Worm (Caenorhabditis elegans) whole organism, midembryonic: Measurements from ENCODE around the gene spl-2.

Experiments
- T22C8.4 ChIP-seq: fragments of 200-800 bp; sonication (Bioruptor generic); IDR thresholded peaks from 2 replicates; pipeline ENCODE4 v1.3.6; 2022; ENCODE audit warnings: missing genetic modification characterization, missing compliant biosample characterization
- cog-1 ChIP-seq: sonication (generic microtip); optimal IDR thresholded peaks from 2 replicates; lab custom pipeline; 2016; ENCODE audit warnings: missing genetic modification characterization, missing compliant biosample characterization
- flt-1 ChIP-seq: fragments of 200-800 bp; sonication (Bioruptor generic); IDR thresholded peaks from 2 replicates; pipeline ENCODE4 v1.3.6; 2022; ENCODE audit warnings: missing genetic modification characterization, missing compliant biosample characterization
- klf-2 ChIP-seq: fragments of 200-800 bp; sonication (Bioruptor generic); conservative IDR thresholded peaks from 2 replicates; pipeline ENCODE4 v1.3.6; 2022; ENCODE audit warnings: missing genetic modification reagents, missing genetic modification characterization, missing compliant biosample characterization
- med-1 ChIP-seq: sonication (generic microtip); optimal IDR thresholded peaks from 2 replicates; lab custom pipeline; 2017; ENCODE audit warnings: missing genetic modification characterization, mild to moderate bottlenecking, missing compliant biosample characterization, antibody characterized with exemption, missing genetic modification reagents; ENCODE audit not compliant: insufficient read depth
- ref-1 ChIP-seq: fragments of 200-800 bp; sonication (Bioruptor generic); conservative IDR thresholded peaks from 2 replicates; pipeline ENCODE4 v1.3.6; 2022; ENCODE audit warnings: missing genetic modification reagents, missing genetic modification characterization, missing compliant biosample characterization
- tab-1 ChIP-seq: fragments of 200-800 bp; sonication (Bioruptor generic); IDR thresholded peaks from 2 replicates; pipeline ENCODE4 v1.3.6; 2022; ENCODE audit warnings: missing genetic modification characterization, missing compliant biosample characterization
- ztf-23 ChIP-seq: fragments of 200-800 bp; sonication (Bioruptor generic); IDR thresholded peaks from 2 replicates; pipeline ENCODE4 v1.3.6; 2022; ENCODE audit warnings: missing genetic modification reagents, missing genetic modification characterization, missing compliant biosample characterization
- ztf-29 ChIP-seq: fragments of 200-800 bp; sonication (Bioruptor generic); IDR thresholded peaks from 2 replicates; pipeline ENCODE4 v1.3.6; 2022; ENCODE audit warnings: missing genetic modification reagents, missing genetic modification characterization, missing compliant biosample characterization

spl-2 gene

ce11 chrV:9146849-9147557, at the start of gene spl-2:
Gene spl-2 (minus strand): TSS chrV:9146899.
- TF ChIP-seq T22C8.4 (GFP tag; lab: Robert Waterston, UW): no peak
- no peak for TF ChIP-seq klf-2 (GFP tag; lab: Robert Waterston, UW)
- TF ChIP-seq tab-1 (GFP tag; lab: Robert Waterston, UW): no peak
- TF ChIP-seq ref-1: no peak
- no peak for TF ChIP-seq flt-1
- no peak for TF ChIP-seq ztf-23 (GFP tag; lab: Robert Waterston, UW)
- no peak for TF ChIP-seq cog-1
- TF ChIP-seq ztf-29 (GFP tag; lab: Robert Waterston, UW): no peak
- no peak for TF ChIP-seq med-1 (GFP tag; lab: Kevin White, UChicago)

- TF ChIP-seq ztf-23 (GFP tag; lab: Robert Waterston, UW) (no peak), T22C8.4 (GFP tag; lab: Robert Waterston, UW) (no peak), klf-2 (GFP tag; lab: Robert Waterston, UW) (no peak), cog-1 (no peak), tab-1 (GFP tag; lab: Robert Waterston, UW) (no peak)
Measured at ce11 chrV:9194055-9194454, 47.4 kb upstream of the spl-2 start.

- no peak for TF ChIP-seq cog-1
- TF ChIP-seq T22C8.4 (GFP tag; lab: Robert Waterston, UW): no peak
- TF ChIP-seq med-1 (GFP tag; lab: Kevin White, UChicago): no peak
- no peak for TF ChIP-seq ztf-29 (GFP tag; lab: Robert Waterston, UW)
- TF ChIP-seq ref-1: no peak
- no peak for TF ChIP-seq klf-2 (GFP tag; lab: Robert Waterston, UW)
- TF ChIP-seq ztf-23 (GFP tag; lab: Robert Waterston, UW): no peak
- no peak for TF ChIP-seq flt-1
- TF ChIP-seq tab-1 (GFP tag; lab: Robert Waterston, UW): no peak
Measured at ce11 chrV:9191406-9191805, 44.7 kb upstream of the spl-2 start, which contains the start of gene sphr-1. Gene sphr-1 (plus strand): TSS chrV:9191610.

- no peak for TF ChIP-seq cog-1
- no peak for TF ChIP-seq ztf-23 (GFP tag; lab: Robert Waterston, UW)
- no peak for TF ChIP-seq ref-1
- no peak for TF ChIP-seq ztf-29 (GFP tag; lab: Robert Waterston, UW)
- TF ChIP-seq med-1 (GFP tag; lab: Kevin White, UChicago): no peak
- TF ChIP-seq tab-1 (GFP tag; lab: Robert Waterston, UW): no peak
- TF ChIP-seq T22C8.4 (GFP tag; lab: Robert Waterston, UW): no peak
- no peak for TF ChIP-seq flt-1
- TF ChIP-seq klf-2 (GFP tag; lab: Robert Waterston, UW): no peak
Measured at ce11 chrV:9186028-9186427, 39.3 kb upstream of the spl-2 start.

- TF ChIP-seq ztf-23 (GFP tag; lab: Robert Waterston, UW): no peak
- TF ChIP-seq med-1 (GFP tag; lab: Kevin White, UChicago): no peak
- no peak for TF ChIP-seq tab-1 (GFP tag; lab: Robert Waterston, UW)
- no peak for TF ChIP-seq T22C8.4 (GFP tag; lab: Robert Waterston, UW)
Measured at ce11 chrV:9183718-9184441, 37.2 kb upstream of the spl-2 start.

- TF ChIP-seq med-1 (GFP tag; lab: Kevin White, UChicago) (no peak), cog-1 (no peak), ztf-23 (GFP tag; lab: Robert Waterston, UW) (no peak), ztf-29 (GFP tag; lab: Robert Waterston, UW) (no peak), klf-2 (GFP tag; lab: Robert Waterston, UW) (no peak), tab-1 (GFP tag; lab: Robert Waterston, UW) (no peak), flt-1 (no peak), T22C8.4 (GFP tag; lab: Robert Waterston, UW) (no peak), ref-1 (no peak)
Measured at ce11 chrV:9181669-9182250, 35.1 kb upstream of the spl-2 start, which contains the start of gene ptr-1. Gene ptr-1 (minus strand): TSS chrV:9181719.

- TF ChIP-seq med-1 (GFP tag; lab: Kevin White, UChicago) (peak; percentile 6), flt-1 (no peak; the same call in 1 of the 2 replicates), ztf-23 (GFP tag; lab: Robert Waterston, UW) (peak; percentile 72; the same call in 1 of the 2 replicates), T22C8.4 (GFP tag; lab: Robert Waterston, UW) (peak; percentile 78), ref-1 (no peak), cog-1 (peak; percentile 68), klf-2 (GFP tag; lab: Robert Waterston, UW) (no peak), tab-1 (GFP tag; lab: Robert Waterston, UW) (peak; percentile 78), ztf-29 (GFP tag; lab: Robert Waterston, UW) (no peak)
Measured at ce11 chrV:9175218-9175837, 28.6 kb upstream of the spl-2 start, which contains the start of gene spas-1. Gene spas-1 (plus strand): TSS chrV:9175789.

- TF ChIP-seq ref-1 (no peak), klf-2 (GFP tag; lab: Robert Waterston, UW) (no peak), tab-1 (GFP tag; lab: Robert Waterston, UW) (no peak), ztf-29 (GFP tag; lab: Robert Waterston, UW) (no peak), ztf-23 (GFP tag; lab: Robert Waterston, UW) (no peak), cog-1 (no peak), flt-1 (no peak), T22C8.4 (GFP tag; lab: Robert Waterston, UW) (no peak), med-1 (GFP tag; lab: Kevin White, UChicago) (no peak)
Measured at ce11 chrV:9173789-9174188, 27.1 kb upstream of the spl-2 start, which contains the start of gene pqn-16. Gene pqn-16 (plus strand): TSS chrV:9174089.
